Fruit fly (Drosophila melanogaster) ovary, adult (tissue): ENCODE data around the gene mRpS11.

ENCODE experiments used
- CG17801 ChIP-seq: fragments of 200-800 bp; optimal IDR thresholded peaks from 2 replicates; lab custom pipeline; 2019; ENCODE audit warnings: missing biosample characterization, mild to moderate bottlenecking, missing genetic modification characterization, moderate library complexity; ENCODE audit not compliant: partially characterized antibody

Gene mRpS11

dm6 chr3R:17056905-17057251 lies 15.7 kb upstream of the mRpS11 start:
- TF ChIP-seq CG17801 (GFP tag; lab: Kevin White, UChicago): no peak

dm6 chr3R:17059100-17059810 lies 13.3 kb upstream of the mRpS11 start:
- no peak for TF ChIP-seq CG17801 (GFP tag; lab: Kevin White, UChicago)

- TF ChIP-seq CG17801 (GFP tag; lab: Kevin White, UChicago): no peak
These were observed 12.7 kb upstream of the mRpS11 start for dm6 chr3R:17059811-17060169.

dm6 chr3R:17060244-17060664 lies 12.3 kb upstream of the mRpS11 start:
- no peak for TF ChIP-seq CG17801 (GFP tag; lab: Kevin White, UChicago)

- TF ChIP-seq CG17801 (GFP tag; lab: Kevin White, UChicago): no peak
These were observed 11.6 kb upstream of the mRpS11 start for dm6 chr3R:17060809-17061394.

- TF ChIP-seq CG17801 (GFP tag; lab: Kevin White, UChicago): no peak
These were observed 10.7 kb upstream of the mRpS11 start for dm6 chr3R:17061736-17062371.

dm6 chr3R:17062705-17063104 lies 9.8 kb upstream of the mRpS11 start:
- TF ChIP-seq CG17801 (GFP tag; lab: Kevin White, UChicago): peak; percentile 0

dm6 chr3R:17063763-17064162 lies 8.8 kb upstream of the mRpS11 start:
- TF ChIP-seq CG17801 (GFP tag; lab: Kevin White, UChicago): no peak

dm6 chr3R:17065018-17065784 lies 7.3 kb upstream of the mRpS11 start:
- peak; percentile 85 for TF ChIP-seq CG17801 (GFP tag; lab: Kevin White, UChicago)

dm6 chr3R:17066077-17066476 lies 6.5 kb upstream of the mRpS11 start:
- no peak for TF ChIP-seq CG17801 (GFP tag; lab: Kevin White, UChicago)

dm6 chr3R:17066828-17067430 lies 5.6 kb upstream of the mRpS11 start:
- TF ChIP-seq CG17801 (GFP tag; lab: Kevin White, UChicago): no peak

dm6 chr3R:17067721-17068120 lies 4.8 kb upstream of the mRpS11 start:
- no peak for TF ChIP-seq CG17801 (GFP tag; lab: Kevin White, UChicago)

dm6 chr3R:17077968-17078417 lies 5.5 kb downstream of the mRpS11 start:
- no peak for TF ChIP-seq CG17801 (GFP tag; lab: Kevin White, UChicago)

- no peak for TF ChIP-seq CG17801 (GFP tag; lab: Kevin White, UChicago)
These were observed 6.7 kb downstream of the mRpS11 start for dm6 chr3R:17078961-17079858.
